Worm (Caenorhabditis elegans) whole organism, late embryonic: ENCODE results near the gene fbxb-65.

Experiments used
- ama-1 ChIP-seq: fragments of 150-350 bp; optimal IDR thresholded peaks from 2 replicates; lab custom pipeline; 2014
- ceh-22 ChIP-seq: sonication (generic microtip); optimal IDR thresholded peaks from 2 replicates; lab custom pipeline; 2017; ENCODE audit warnings: missing biosample characterization, missing genetic modification characterization
- fkh-10 ChIP-seq: fragments of 150-350 bp; optimal IDR thresholded peaks from 2 replicates; lab custom pipeline; 2014; ENCODE audit warnings: missing biosample characterization, missing genetic modification reagents, missing genetic modification characterization
- hlh-15 ChIP-seq: sonication (generic microtip); optimal IDR thresholded peaks from 2 replicates; lab custom pipeline; 2016; ENCODE audit warnings: missing genetic modification characterization, missing compliant biosample characterization
- pag-3 ChIP-seq: sonication (generic microtip); optimal IDR thresholded peaks from 2 replicates; lab custom pipeline; 2016; ENCODE audit warnings: missing compliant biosample characterization, missing genetic modification characterization, borderline replicate concordance
- pqm-1 ChIP-seq: sonication (generic microtip); optimal IDR thresholded peaks from 2 replicates; lab custom pipeline; 2016; ENCODE audit warnings: missing genetic modification characterization, missing compliant biosample characterization
- sox-2 ChIP-seq: fragments of 200-800 bp; sonication (Bioruptor generic); IDR thresholded peaks from 2 replicates; pipeline ENCODE4 v1.3.6; 2022; ENCODE audit warnings: missing genetic modification reagents, missing genetic modification characterization, missing compliant biosample characterization
- tbx-2 ChIP-seq: sonication (generic microtip); optimal IDR thresholded peaks from 2 replicates; lab custom pipeline; 2016; ENCODE audit warnings: missing genetic modification characterization, missing compliant biosample characterization

- TF ChIP-seq sox-2 (GFP tag; lab: Robert Waterston, UW) = no peak
- TF ChIP-seq pag-3 (tag; lab: Kevin White, UChicago) = no peak
- no peak for TF ChIP-seq pqm-1 (tag; lab: Kevin White, UChicago)
- TF ChIP-seq tbx-2 = no peak
- no peak for TF ChIP-seq hlh-15 (tag; lab: Kevin White, UChicago)
- TF ChIP-seq ama-1 (lab: Kevin White, UChicago) = no peak
- TF ChIP-seq ceh-22 = no peak
- TF ChIP-seq fkh-10 (GFP tag; lab: Kevin White, UChicago) = no peak
These were observed 41.9 kb downstream of the fbxb-65 start, which contains the start of gene Y43F8A.2 for ce11 chrV:19371253-19371652.
